Worm (Caenorhabditis elegans) whole organism, early embryonic: ENCODE results near the gene srsx-11.

Source experiments
- B0310.2 ChIP-seq: sonication (generic microtip); optimal IDR thresholded peaks from 2 replicates; lab custom pipeline; 2016; ENCODE audit warnings: mild to moderate bottlenecking, missing genetic modification characterization, missing compliant biosample characterization
- F13C5.2 ChIP-seq: sonication (generic microtip); optimal IDR thresholded peaks from 2 replicates; lab custom pipeline; 2017; ENCODE audit warnings: mild to moderate bottlenecking, missing genetic modification characterization, inconsistent platforms, missing compliant biosample characterization
- aly-1 ChIP-seq: sonication (generic microtip); optimal IDR thresholded peaks from 2 replicates; lab custom pipeline; 2016; ENCODE audit warnings: missing genetic modification characterization, missing compliant biosample characterization
- ama-1 ChIP-seq: fragments of 150-350 bp; optimal IDR thresholded peaks from 2 replicates; lab custom pipeline; 2014
- ceh-13 ChIP-seq: fragments of 200-800 bp; sonication (Bioruptor generic); optimal IDR thresholded peaks from 2 replicates; lab custom pipeline; 2018; ENCODE audit warnings: mild to moderate bottlenecking, missing genetic modification characterization, missing compliant biosample characterization
- ets-7 ChIP-seq: sonication (generic microtip); optimal IDR thresholded peaks from 2 replicates; lab custom pipeline; 2016; ENCODE audit warnings: missing genotype, missing genetic modification characterization, missing compliant biosample characterization
- flt-1 ChIP-seq: fragments of 200-800 bp; sonication (Bioruptor generic); IDR thresholded peaks from 2 replicates; pipeline ENCODE4 v1.3.6; 2022; ENCODE audit warnings: missing genetic modification characterization, missing compliant biosample characterization
- hmg-4 ChIP-seq: fragments of 200-800 bp; sonication (Bioruptor generic); optimal IDR thresholded peaks from 2 replicates; lab custom pipeline; 2018; ENCODE audit warnings: mild to moderate bottlenecking, missing genetic modification characterization, missing compliant biosample characterization
- hnd-1 ChIP-seq: sonication (generic microtip); optimal IDR thresholded peaks from 2 replicates; lab custom pipeline; 2016; ENCODE audit warnings: missing genetic modification characterization, missing compliant biosample characterization
- pes-1 ChIP-seq: fragments of 200-800 bp; sonication (Bioruptor generic); IDR thresholded peaks from 2 replicates; pipeline ENCODE4 v1.3.6; 2022; ENCODE audit warnings: missing genetic modification reagents, missing genetic modification characterization, missing compliant biosample characterization
- sea-1 ChIP-seq: fragments of 200-800 bp; sonication (Bioruptor generic); conservative IDR thresholded peaks from 2 replicates; pipeline ENCODE4 v1.3.6; 2022; ENCODE audit warnings: missing genetic modification characterization, missing compliant biosample characterization
- tbx-11 ChIP-seq: fragments of 200-800 bp; sonication (Bioruptor generic); IDR thresholded peaks from 2 replicates; pipeline ENCODE4 v1.3.6; 2022; ENCODE audit warnings: missing genetic modification characterization, missing compliant biosample characterization
- tra-4 ChIP-seq: sonication (generic microtip); optimal IDR thresholded peaks from 2 replicates; lab custom pipeline; 2017; ENCODE audit warnings: missing genetic modification characterization, missing compliant biosample characterization

- TF ChIP-seq ceh-13 (no peak), tbx-11 (no peak), ama-1 (lab: Kevin White, UChicago) (no peak), flt-1 (no peak), aly-1 (no peak), B0310.2 (tag; lab: Kevin White, UChicago) (no peak), F13C5.2 (tag; lab: Kevin White, UChicago) (no peak), pes-1 (no peak), ets-7 (tag; lab: Kevin White, UChicago) (no peak), tra-4 (tag; lab: Kevin White, UChicago) (no peak), sea-1 (GFP tag; lab: Robert Waterston, UW) (no peak), hnd-1 (tag; lab: Kevin White, UChicago) (no peak), hmg-4 (no peak)
Observed at ce11 chrV:4944219-4944618, 34.7 kb downstream of the srsx-11 start, which contains the start of gene str-211.
